Worm (Caenorhabditis elegans) whole organism, L2 larva: ENCODE data around the gene M70.2.

ENCODE experiments used
- ZK546.5 ChIP-seq: sonication (generic microtip); optimal IDR thresholded peaks from 2 replicates; lab custom pipeline; 2017; ENCODE audit warnings: missing biosample characterization, missing genetic modification characterization
- aly-2 ChIP-seq: fragments of 150-350 bp; optimal IDR thresholded peaks from 2 replicates; lab custom pipeline; 2014; ENCODE audit warnings: missing biosample characterization, missing genetic modification characterization
- dmd-4 ChIP-seq: sonication (generic microtip); optimal IDR thresholded peaks from 2 replicates; lab custom pipeline; 2017; ENCODE audit warnings: missing biosample characterization, missing genetic modification characterization
- egl-27 ChIP-seq: sonication (generic microtip); optimal IDR thresholded peaks from 3 replicates; lab custom pipeline; 2017; ENCODE audit warnings: missing biosample characterization, missing genetic modification reagents, missing genetic modification characterization
- elt-3 ChIP-seq: sonication (generic microtip); optimal IDR thresholded peaks from 2 replicates; lab custom pipeline; 2017; ENCODE audit warnings: missing biosample characterization, missing genetic modification characterization
- snpc-4 ChIP-seq: fragments of 150-350 bp; optimal IDR thresholded peaks from 2 replicates; lab custom pipeline; 2014; ENCODE audit warnings: missing biosample characterization, missing genetic modification characterization

DNA sequence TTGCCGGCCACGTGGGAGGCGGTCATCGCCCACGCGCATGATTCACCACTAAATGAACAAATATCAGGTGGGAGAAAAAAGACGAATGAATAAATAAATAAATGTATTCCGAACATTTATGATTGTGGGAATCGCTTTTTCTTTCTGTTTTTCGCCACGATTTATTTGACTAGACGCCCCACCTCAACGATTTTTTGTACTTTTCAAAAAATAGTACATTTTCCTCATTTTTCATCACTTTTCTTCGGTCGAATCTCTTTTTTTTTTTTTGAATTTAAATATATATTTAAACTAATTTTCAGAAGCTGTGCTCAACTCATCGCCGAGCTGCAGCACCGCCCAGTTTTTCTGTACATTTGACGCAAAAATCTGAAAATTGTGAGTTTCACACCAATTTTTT lies 20.3 kb upstream of the M70.2 start, which contains the start of gene fnip-2:
- TF ChIP-seq aly-2 (tag; lab: Kevin White, UChicago) (no peak), egl-27 (tag; lab: Kevin White, UChicago) (no peak), ZK546.5 (tag; lab: Kevin White, UChicago) (no peak), dmd-4 (tag; lab: Kevin White, UChicago) (no peak), snpc-4 (tag; lab: Kevin White, UChicago) (no peak), elt-3 (tag; lab: Kevin White, UChicago) (no peak)
